Fruit fly (Drosophila melanogaster): Measurements from ENCODE around the gene CG15754.

Gene CG15754

DNA sequence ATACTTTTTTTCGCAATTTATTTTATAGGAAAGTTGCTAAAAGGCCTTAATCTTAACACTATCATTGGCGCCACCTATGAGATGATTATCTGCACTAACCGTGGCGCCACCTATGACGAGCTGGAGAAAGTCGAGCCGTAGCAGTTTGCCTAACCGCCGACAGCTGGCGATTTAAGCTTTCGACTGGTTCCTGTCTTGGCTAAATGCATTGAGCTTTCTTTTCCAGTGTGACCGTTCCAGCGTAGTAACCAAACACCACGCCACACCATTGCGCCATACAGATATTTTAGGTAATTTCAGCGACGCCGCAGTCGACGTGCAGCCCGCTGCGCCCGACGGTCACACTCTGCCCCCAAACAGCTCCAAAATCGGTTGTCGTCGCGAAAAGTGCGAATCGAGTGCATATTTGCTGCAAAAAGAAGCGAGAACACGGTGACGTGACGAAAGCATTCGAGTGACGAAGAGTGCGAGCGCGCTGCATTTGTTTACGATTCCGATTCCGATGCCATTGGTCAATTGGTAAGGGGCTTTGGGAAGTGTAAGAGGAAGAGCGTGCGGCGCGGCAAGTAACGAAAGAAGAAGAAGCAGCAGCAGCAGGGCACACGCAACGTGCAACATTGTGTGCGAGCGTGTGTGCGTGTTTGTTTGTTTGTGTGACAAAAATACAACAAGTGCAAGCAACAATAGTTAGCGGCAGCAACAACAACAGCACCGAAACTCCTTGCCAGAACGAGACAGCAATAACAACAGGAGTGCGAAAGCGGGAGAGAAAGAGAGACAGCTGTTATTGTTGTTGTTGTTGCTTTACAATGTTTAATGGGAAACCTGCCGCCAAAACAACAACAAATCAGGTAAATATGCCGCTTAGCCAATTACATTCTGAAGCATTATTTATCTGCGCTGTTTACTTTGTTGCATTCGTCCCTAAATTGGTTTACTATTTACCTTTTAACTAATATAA lies 36.0 kb downstream of the CG15754 start, which contains the start of the genes CG46311 and Tpst (continued):
- peak; percentile 57 for TF ChIP-seq CG12942 (GFP tag; optimal IDR thresholded peaks at IDR 0.05)
- no peak for TF ChIP-seq Poxn (GFP tag; IDR thresholded peaks at IDR 0.05)
- no peak for TF ChIP-seq CG6254 (GFP tag; optimal IDR thresholded peaks at IDR 0.05)
- no peak for TF ChIP-seq CG6272 (GFP tag; IDR thresholded peaks at IDR 0.05)
- TF ChIP-seq D19A (tag; optimal IDR thresholded peaks at IDR 0.05): no peak
- TF ChIP-seq ranshi (GFP tag; IDR thresholded peaks at IDR 0.05): no peak
- TF ChIP-seq CG7271 (tag; optimal IDR thresholded peaks at IDR 0.05): no peak
- peak; percentile 30 for TF ChIP-seq zfh2 (GFP tag; optimal IDR thresholded peaks at IDR 0.05)
- TF ChIP-seq fru (optimal IDR thresholded peaks at IDR 0.05): no peak
- peak; percentile 84 for TF ChIP-seq MESR4 (GFP tag; optimal IDR thresholded peaks at IDR 0.05)
- no peak for TF ChIP-seq Doc3 (GFP tag; IDR thresholded peaks at IDR 0.05; ENCODE audit: partially characterized antibody)
- TF ChIP-seq pita (GFP tag; optimal IDR thresholded peaks at IDR 0.05): peak; percentile 88
- TF ChIP-seq CG4730 (GFP tag; IDR thresholded peaks at IDR 0.05): peak; percentile 46; the same call in 1 of the 2 replicates
- peak; percentile 39 for TF ChIP-seq NK7.1 (GFP tag; optimal IDR thresholded peaks at IDR 0.05)
- peak; percentile 13; the same call in 1 of the 3 replicates for TF ChIP-seq CG2199 (GFP tag; IDR thresholded peaks at IDR 0.05)
- TF ChIP-seq Eip74EF (GFP tag; optimal IDR thresholded peaks at IDR 0.05): no peak
- TF ChIP-seq Stat92E (GFP tag; optimal IDR thresholded peaks at IDR 0.05): peak in 1 of 3 experiments; percentile 59
- TF ChIP-seq ERR (GFP tag; optimal IDR thresholded peaks at IDR 0.05): peak; percentile 4
- no peak for TF ChIP-seq Asciz (GFP tag; optimal IDR thresholded peaks at IDR 0.05)
- TF ChIP-seq seq (GFP tag; IDR thresholded peaks at IDR 0.05): no peak
- no peak for TF ChIP-seq pan (optimal IDR thresholded peaks at IDR 0.05)
- peak in 1 of 2 experiments; percentile 71 for TF ChIP-seq pan (GFP tag; optimal IDR thresholded peaks at IDR 0.05 in 1 of 2, IDR thresholded peaks at IDR 0.05 in 1 of 2)
- TF ChIP-seq CG7963 (GFP tag; IDR thresholded peaks at IDR 0.05; ENCODE audit: partially characterized antibody): no peak
- TF ChIP-seq gcm (GFP tag; optimal IDR thresholded peaks at IDR 0.05): no peak
- no peak for TF ChIP-seq CG15073 (GFP tag; optimal IDR thresholded peaks at IDR 0.05)
- TF ChIP-seq CG13775 (GFP tag; optimal IDR thresholded peaks at IDR 0.05): peak; percentile 10
- no peak for TF ChIP-seq cwo (GFP tag; optimal IDR thresholded peaks at IDR 0.05)
- peak; percentile 33; the same call in 1 of the 2 replicates for TF ChIP-seq bbx (GFP tag; IDR thresholded peaks at IDR 0.05; ENCODE audit: partially characterized antibody)
- peak; percentile 6 to 83 for TF ChIP-seq chif (GFP tag; optimal IDR thresholded peaks at IDR 0.05)
- no peak for TF ChIP-seq dan (GFP tag; IDR thresholded peaks at IDR 0.05)
- TF ChIP-seq B-H2 (GFP tag; optimal IDR thresholded peaks at IDR 0.05): peak; percentile 37
- peak; percentile 4 for TF ChIP-seq gro (GFP tag; optimal IDR thresholded peaks at IDR 0.05)
- peak; percentile 51 for TF ChIP-seq CG13624 (GFP tag; optimal IDR thresholded peaks at IDR 0.05)
- peak; percentile 74 for TF ChIP-seq Hsf (GFP tag; optimal IDR thresholded peaks at IDR 0.05)
- peak; percentile 47; the same call in 1 of the 3 replicates for TF ChIP-seq gce (GFP tag; IDR thresholded peaks at IDR 0.05)
- no peak for TF ChIP-seq Usf (GFP tag; optimal IDR thresholded peaks at IDR 0.05)
- TF ChIP-seq Antp (GFP tag; optimal IDR thresholded peaks at IDR 0.05): peak; percentile 71
- peak in 1 of 2 experiments; percentile 20 for TF ChIP-seq insv (GFP tag; optimal IDR thresholded peaks at IDR 0.05)
- TF ChIP-seq crp (GFP tag; optimal IDR thresholded peaks at IDR 0.05): peak in 1 of 2 experiments; percentile 50
- TF ChIP-seq pum (GFP tag; optimal IDR thresholded peaks at IDR 0.05): peak; percentile 58
- peak; percentile 26 for TF ChIP-seq CG15601 (tag; optimal IDR thresholded peaks at IDR 0.05)
- TF ChIP-seq btn (GFP tag; optimal IDR thresholded peaks at IDR 0.05): no peak
- peak; percentile 36; the same call in 1 of the 2 replicates for TF ChIP-seq CG31224 (GFP tag; IDR thresholded peaks at IDR 0.05)
- TF ChIP-seq gfzf (GFP tag; optimal IDR thresholded peaks at IDR 0.05): peak; percentile 99
- no peak for TF ChIP-seq mld (GFP tag; IDR thresholded peaks at IDR 0.05; ENCODE audit: partially characterized antibody)
- TF ChIP-seq onecut (GFP tag; IDR thresholded peaks at IDR 0.05): peak; percentile 61
- TF ChIP-seq grau (tag; optimal IDR thresholded peaks at IDR 0.05): peak; percentile 61

Measured in whole organism, embryonic.